Worm (Caenorhabditis elegans): ENCODE results near the gene nhr-228.

ce11 chrV:2300905-2301304 is 19.3 kb downstream of the nhr-228 start, which contains the start of gene Y19D10B.8:
- no peak for TF ChIP-seq cog-1 (tag; optimal IDR thresholded peaks at IDR 0.05)
- TF ChIP-seq flt-1 (GFP tag; IDR thresholded peaks at IDR 0.05): no peak
- TF ChIP-seq klf-2 (GFP tag; conservative IDR thresholded peaks at IDR 0.05): no peak

All from whole organism, midembryonic.